Fruit fly (Drosophila melanogaster): ENCODE results near the gene ValRS-m.

The ValRS-m gene

DNA sequence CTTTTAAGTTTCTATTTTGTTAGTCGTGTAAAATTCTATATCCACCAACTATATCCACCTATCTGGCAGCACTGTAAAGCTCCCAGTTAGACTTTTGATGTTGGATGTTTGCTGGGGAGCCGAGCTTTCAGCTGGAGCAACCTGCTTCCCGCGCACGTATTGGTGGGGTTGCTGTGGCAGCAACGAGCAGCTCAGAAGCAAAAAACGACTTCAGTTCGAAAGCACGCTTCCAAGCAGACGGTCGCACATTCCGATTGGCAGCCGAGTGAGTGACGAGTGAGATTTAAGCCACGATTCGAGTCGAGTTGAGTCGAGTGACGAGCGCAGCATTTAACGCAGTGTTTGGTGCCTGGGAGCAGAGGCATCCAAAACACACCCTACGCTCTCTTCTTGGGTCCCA, 52.2 kb downstream of the ValRS-m start, which contains the start of the genes Tsp66E and mfr (continued):
- TF ChIP-seq svp (GFP tag) (peak; percentile 61), CG4318 (GFP tag; optimal IDR thresholded peaks at IDR 0.05) (no peak), vri (GFP tag; optimal IDR thresholded peaks at IDR 0.05) (no peak), Ets96B (tag; optimal IDR thresholded peaks at IDR 0.05) (no peak), Hr39 (GFP tag; optimal IDR thresholded peaks at IDR 0.05) (no peak), Gug (GFP tag; IDR thresholded peaks at IDR 0.05) (no peak), CG6854 (GFP tag; optimal IDR thresholded peaks at IDR 0.05) (no peak)
